Fruit fly (Drosophila melanogaster) S2 (cell line): ENCODE results near the gene Vha16-5.

Experiments
- CG8478 ChIP-seq: fragments of >200 bp; optimal IDR thresholded peaks from 2 replicates; lab custom pipeline; 2018
- CTCF ChIP-seq, 2 experiments: fragments of >200 bp; optimal IDR thresholded peaks; 2 replicates each; lab custom pipeline; 2018

- TF ChIP-seq CG8478 (lab: Kevin White, UChicago) (no peak), CTCF (optimal IDR thresholded peaks at IDR 0.05; lab: Kevin White, UChicago) (no peak)
Observed at dm6 chr2L:10688764-10689163, 48.1 kb downstream of the Vha16-5 start.
